Fruit fly (Drosophila melanogaster): ENCODE data around the gene CG15563.

DNA sequence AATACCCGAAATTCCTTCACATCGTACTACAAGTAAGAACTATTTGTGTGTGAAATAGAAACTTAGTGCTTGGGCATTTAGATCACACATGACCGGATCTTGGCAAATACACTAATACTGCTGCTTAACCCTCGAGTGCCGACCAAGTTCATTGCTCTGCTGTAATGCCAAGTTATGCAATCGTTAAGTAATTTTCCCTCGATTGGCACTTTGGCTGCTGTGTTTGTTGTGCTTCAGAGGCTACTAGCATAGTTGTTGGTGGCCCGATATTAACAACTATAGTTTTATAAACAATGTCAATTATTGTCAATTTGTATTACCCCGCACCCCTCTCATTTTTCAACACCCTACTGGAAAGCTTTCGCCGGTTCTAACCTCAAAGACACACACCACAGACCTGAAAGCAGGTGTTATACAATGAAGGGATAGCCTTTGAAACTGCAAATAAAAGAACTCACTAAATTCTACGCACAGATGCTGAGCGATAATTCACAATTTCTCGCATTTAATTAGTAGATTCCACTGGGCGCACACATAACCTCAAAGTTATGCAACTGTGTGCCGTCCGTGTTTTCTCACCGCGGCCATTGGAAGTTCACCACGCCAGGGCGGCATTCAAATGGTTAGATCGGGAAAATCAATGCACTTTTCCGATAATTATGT lies 13.8 kb downstream of the CG15563 start:
- no peak for TF ChIP-seq odd (GFP tag; optimal IDR thresholded peaks at IDR 0.05)
- no peak for TF ChIP-seq Neu2 (GFP tag; optimal IDR thresholded peaks at IDR 0.05; ENCODE audit: borderline replicate concordance)
- TF ChIP-seq E2f1 (GFP tag; IDR thresholded peaks at IDR 0.05): no peak
- no peak for TF ChIP-seq Gug (GFP tag; IDR thresholded peaks at IDR 0.05)
- TF ChIP-seq pan (optimal IDR thresholded peaks at IDR 0.05): no peak
- TF ChIP-seq pan (GFP tag; optimal IDR thresholded peaks at IDR 0.05 in 1 of 2, IDR thresholded peaks at IDR 0.05 in 1 of 2): no peak

Measured in whole organism, embryonic.